Worm (Caenorhabditis elegans) whole organism, young adult: Measurements from ENCODE around the gene Y57A10A.13.

Experiments used
- B0336.3 ChIP-seq: fragments of 200-800 bp; sonication (Bioruptor generic); IDR thresholded peaks from 2 replicates; pipeline ENCODE4 v1.3.6; 2022; ENCODE audit warnings: missing genetic modification characterization, missing compliant biosample characterization
- F10E7.11 ChIP-seq: sonication (generic microtip); optimal IDR thresholded peaks from 2 replicates; lab custom pipeline; 2017; ENCODE audit warnings: mild to moderate bottlenecking, missing genetic modification characterization, moderate library complexity, missing compliant biosample characterization
- F57A8.1 ChIP-seq: fragments of 200-800 bp; sonication (Bioruptor generic); optimal IDR thresholded peaks from 2 replicates; lab custom pipeline; 2018; ENCODE audit warnings: mild to moderate bottlenecking, missing genetic modification characterization, moderate library complexity, missing compliant biosample characterization
- attf-6 ChIP-seq: fragments of 200-800 bp; sonication (Bioruptor generic); IDR thresholded peaks from 2 replicates; pipeline ENCODE4 v1.3.6; 2022; ENCODE audit warnings: missing genetic modification reagents, missing genetic modification characterization, missing compliant biosample characterization
- dpl-1 ChIP-seq: fragments of 150-350 bp; optimal IDR thresholded peaks from 2 replicates; lab custom pipeline; 2014; ENCODE audit warnings: missing biosample characterization, missing genetic modification reagents, missing genetic modification characterization
- efl-1 ChIP-seq: fragments of 150-350 bp; optimal IDR thresholded peaks from 2 replicates; lab custom pipeline; 2014; ENCODE audit warnings: missing biosample characterization, missing genetic modification reagents, missing genetic modification characterization
- nhr-179 ChIP-seq: sonication (generic microtip); optimal IDR thresholded peaks from 2 replicates; lab custom pipeline; 2016; ENCODE audit warnings: mild to moderate bottlenecking, missing genetic modification characterization, missing compliant biosample characterization
- pha-4 ChIP-seq: fragments of 150-350 bp; sonication (generic microtip); optimal IDR thresholded peaks from 2 replicates; lab custom pipeline; 2014; ENCODE audit warnings: missing biosample characterization, missing genetic modification reagents, missing genetic modification characterization
- snpc-4 ChIP-seq, 5 experiments: fragments of 150-350 bp in 1 of 5; sonication (generic microtip) in 4 of 5; optimal IDR thresholded peaks; 2 replicates each; lab custom pipeline; 2014 to 2018; ENCODE audit warnings: missing genetic modification characterization in 5 of 5, missing biosample characterization in 3 of 5, antibody characterized with exemption in 2 of 5, mild to moderate bottlenecking in 2 of 5, missing compliant biosample characterization in 2 of 5, missing genotype in 2 of 5, moderate library complexity in 2 of 5, missing genetic modification reagents in 1 of 5
- tlf-1 ChIP-seq: fragments of 200-800 bp; sonication (Bioruptor generic); optimal IDR thresholded peaks from 2 replicates; lab custom pipeline; 2018; ENCODE audit warnings: mild to moderate bottlenecking, missing genetic modification characterization, missing compliant biosample characterization

DNA sequence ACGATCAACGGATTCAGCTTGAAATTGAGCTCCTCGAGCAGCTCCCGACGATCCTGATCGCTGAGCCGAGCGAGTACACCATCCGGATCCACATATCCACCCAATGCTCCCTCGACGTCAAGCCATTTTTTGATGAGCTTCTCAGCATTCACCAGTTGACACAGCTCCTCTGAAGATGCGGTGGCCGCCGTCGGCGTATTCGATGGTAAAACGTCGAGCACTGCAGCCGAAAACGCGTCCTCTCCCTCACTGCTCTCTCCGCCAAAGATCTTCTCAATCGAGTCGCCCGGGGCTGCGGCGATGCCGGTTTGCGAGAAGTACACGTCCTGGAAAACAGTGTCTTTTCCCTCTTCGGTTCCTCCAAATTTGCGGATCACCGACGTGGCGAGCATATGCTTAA lies 29.9 kb upstream of the Y57A10A.13 start:
- TF ChIP-seq attf-6 = no peak
- TF ChIP-seq dpl-1 (GFP tag; lab: Kevin White, UChicago) = no peak
- no peak for TF ChIP-seq F57A8.1
- no peak for TF ChIP-seq B0336.3 (GFP tag; lab: Robert Waterston, UW)
- TF ChIP-seq efl-1 (GFP tag; lab: Kevin White, UChicago) = no peak
- TF ChIP-seq tlf-1 (GFP tag; lab: Kevin White, UChicago) = no peak
- no peak for TF ChIP-seq snpc-4 (GFP tag; optimal IDR thresholded peaks at IDR 0.05; lab: Kevin White, UChicago)
- TF ChIP-seq snpc-4 (tag; optimal IDR thresholded peaks at IDR 0.05; lab: Kevin White, UChicago) = no peak
- TF ChIP-seq pha-4 (tag; lab: Kevin White, UChicago) = no peak
- no peak for TF ChIP-seq F10E7.11 (tag; lab: Kevin White, UChicago)
- TF ChIP-seq nhr-179 (tag; lab: Kevin White, UChicago) = no peak
